Worm (Caenorhabditis elegans) whole organism, L3 larva: ENCODE data around the gene F40A3.7.

Experiments used
- aly-2 ChIP-seq: fragments of 150-350 bp; optimal IDR thresholded peaks from 2 replicates; lab custom pipeline; 2014; ENCODE audit warnings: missing biosample characterization, missing genetic modification characterization
- ama-1 ChIP-seq: fragments of 150-350 bp; optimal IDR thresholded peaks from 2 replicates; lab custom pipeline; 2018
- ceh-16 ChIP-seq: sonication (generic microtip); optimal IDR thresholded peaks from 2 replicates; lab custom pipeline; 2017; ENCODE audit warnings: missing biosample characterization, missing genetic modification characterization
- ceh-82 ChIP-seq: fragments of 150-350 bp; optimal IDR thresholded peaks from 2 replicates; lab custom pipeline; 2014; ENCODE audit warnings: missing biosample characterization, missing genetic modification characterization
- daf-12 ChIP-seq: fragments of 150-350 bp; optimal IDR thresholded peaks from 2 replicates; lab custom pipeline; 2014; ENCODE audit warnings: missing biosample characterization, missing genetic modification reagents, missing genetic modification characterization
- egl-5 ChIP-seq: fragments of 150-350 bp; optimal IDR thresholded peaks from 2 replicates; lab custom pipeline; 2017; ENCODE audit warnings: missing biosample characterization, missing genetic modification reagents, missing genetic modification characterization, inconsistent platforms
- elt-1 ChIP-seq: fragments of 150-350 bp; optimal IDR thresholded peaks from 2 replicates; lab custom pipeline; 2014; ENCODE audit warnings: missing biosample characterization, missing genetic modification characterization
- elt-2 ChIP-seq: sonication (generic microtip); optimal IDR thresholded peaks from 2 replicates; lab custom pipeline; 2016; ENCODE audit warnings: missing genetic modification reagents, mild to moderate bottlenecking, missing genetic modification characterization, missing compliant biosample characterization
- elt-3 ChIP-seq, 3 experiments: fragments of 150-350 bp in 1 of 3; sonication (generic microtip) in 2 of 3; optimal IDR thresholded peaks; 2 replicates in 2 of 3; 4 replicates in 1 of 3; lab custom pipeline; 2014 to 2017; ENCODE audit warnings: missing biosample characterization in 3 of 3, missing genetic modification characterization in 3 of 3
- fkh-2 ChIP-seq: fragments of 150-350 bp; optimal IDR thresholded peaks from 2 replicates; lab custom pipeline; 2014; ENCODE audit warnings: missing biosample characterization, missing genetic modification reagents, missing genetic modification characterization
- fos-1 ChIP-seq: fragments of 150-350 bp; optimal IDR thresholded peaks from 2 replicates; lab custom pipeline; 2014; ENCODE audit warnings: missing biosample characterization, missing genetic modification characterization
- hmg-11 ChIP-seq: sonication (generic microtip); optimal IDR thresholded peaks from 2 replicates; lab custom pipeline; 2016; ENCODE audit warnings: missing genetic modification characterization, missing compliant biosample characterization
- lin-15B ChIP-seq: fragments of 150-350 bp; optimal IDR thresholded peaks from 2 replicates; lab custom pipeline; 2014; ENCODE audit warnings: missing biosample characterization, missing genetic modification characterization
- lin-39 ChIP-seq: fragments of 150-350 bp; optimal IDR thresholded peaks from 2 replicates; lab custom pipeline; 2018; ENCODE audit warnings: missing biosample characterization, missing genetic modification reagents, missing genetic modification characterization
- lsy-12 ChIP-seq: sonication (generic microtip); optimal IDR thresholded peaks from 2 replicates; lab custom pipeline; 2016; ENCODE audit warnings: mild to moderate bottlenecking, missing genetic modification characterization, missing compliant biosample characterization
- mdl-1 ChIP-seq: fragments of 150-350 bp; optimal IDR thresholded peaks from 2 replicates; lab custom pipeline; 2014; ENCODE audit warnings: missing biosample characterization, missing genetic modification characterization
- nfya-1 ChIP-seq: sonication (generic microtip); optimal IDR thresholded peaks from 2 replicates; lab custom pipeline; 2017; ENCODE audit warnings: missing genetic modification characterization, mild to moderate bottlenecking, missing compliant biosample characterization, antibody characterized with exemption, moderate library complexity; ENCODE audit not compliant: insufficient read depth
- nhr-11 ChIP-seq: fragments of 150-350 bp; optimal IDR thresholded peaks from 2 replicates; lab custom pipeline; 2014; ENCODE audit warnings: missing biosample characterization, missing genetic modification characterization
- nhr-12 ChIP-seq: fragments of 150-350 bp; optimal IDR thresholded peaks from 2 replicates; lab custom pipeline; 2014; ENCODE audit warnings: missing biosample characterization, missing genetic modification characterization
- nhr-23 ChIP-seq: fragments of 150-350 bp; optimal IDR thresholded peaks from 2 replicates; lab custom pipeline; 2014; ENCODE audit warnings: missing biosample characterization, missing genetic modification reagents, missing genetic modification characterization
- nhr-237 ChIP-seq: fragments of 150-350 bp; optimal IDR thresholded peaks from 2 replicates; lab custom pipeline; 2014; ENCODE audit warnings: missing biosample characterization, missing genetic modification characterization
- nhr-25 ChIP-seq: sonication (generic microtip); optimal IDR thresholded peaks from 2 replicates; lab custom pipeline; 2017; ENCODE audit warnings: missing biosample characterization, missing genetic modification characterization
- nhr-28 ChIP-seq: fragments of 150-350 bp; optimal IDR thresholded peaks from 2 replicates; lab custom pipeline; 2014; ENCODE audit warnings: missing biosample characterization, missing genetic modification characterization
- nhr-43 ChIP-seq: sonication (generic microtip); optimal IDR thresholded peaks from 2 replicates; lab custom pipeline; 2016; ENCODE audit warnings: mild to moderate bottlenecking, missing genetic modification characterization, missing compliant biosample characterization; ENCODE audit not compliant: poor library complexity, severe bottlenecking
- nhr-67 ChIP-seq: fragments of 150-350 bp; optimal IDR thresholded peaks from 2 replicates; lab custom pipeline; 2014; ENCODE audit warnings: missing biosample characterization, missing genetic modification characterization
- pha-4 ChIP-seq: fragments of 150-350 bp; optimal IDR thresholded peaks from 2 replicates; lab custom pipeline; 2014; ENCODE audit warnings: missing biosample characterization, missing genetic modification reagents, missing genetic modification characterization
- pqm-1 ChIP-seq: fragments of 150-350 bp; optimal IDR thresholded peaks from 2 replicates; lab custom pipeline; 2017; ENCODE audit warnings: missing biosample characterization, missing genetic modification characterization, inconsistent platforms
- sea-2 ChIP-seq: fragments of 150-350 bp; sonication (generic microtip); optimal IDR thresholded peaks from 4 replicates; lab custom pipeline; 2014; ENCODE audit warnings: missing biosample characterization, missing genetic modification reagents, missing genetic modification characterization
- snpc-4 ChIP-seq: fragments of 150-350 bp; optimal IDR thresholded peaks from 2 replicates; lab custom pipeline; 2014; ENCODE audit warnings: missing biosample characterization, missing genetic modification characterization
- tbx-2 ChIP-seq: sonication (generic microtip); optimal IDR thresholded peaks from 2 replicates; lab custom pipeline; 2016; ENCODE audit warnings: mild to moderate bottlenecking, missing genetic modification characterization, missing compliant biosample characterization
- unc-39 ChIP-seq: sonication (generic microtip); optimal IDR thresholded peaks from 4 replicates; lab custom pipeline; 2017; ENCODE audit warnings: missing biosample characterization, missing genetic modification characterization
- unc-62 ChIP-seq: fragments of 150-350 bp; sonication (generic microtip); optimal IDR thresholded peaks from 4 replicates; lab custom pipeline; 2014; ENCODE audit warnings: missing biosample characterization, missing genetic modification reagents, missing genetic modification characterization
- ztf-11 ChIP-seq: fragments of 150-350 bp; optimal IDR thresholded peaks from 2 replicates; lab custom pipeline; 2014; ENCODE audit warnings: missing biosample characterization, missing genetic modification characterization

F40A3.7 gene

DNA sequence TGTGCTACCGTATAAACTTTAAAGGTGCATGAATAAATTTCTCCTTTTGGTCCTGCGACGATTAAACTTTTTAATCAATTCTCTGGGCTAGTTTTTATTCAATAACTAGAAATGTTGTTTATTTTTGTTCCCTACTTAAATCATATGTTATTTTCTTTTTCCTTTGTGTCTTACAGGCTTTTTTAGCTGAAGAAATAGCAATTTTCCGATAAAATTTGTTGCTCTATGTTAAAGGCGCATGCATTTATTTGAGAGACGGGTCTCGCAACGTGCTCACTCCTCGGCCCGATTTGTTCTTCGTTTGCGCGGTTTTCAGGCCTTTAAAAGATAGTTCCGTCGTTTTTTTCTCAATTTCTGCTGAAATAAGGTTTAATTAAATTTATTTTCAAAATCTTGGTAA, 45.8 kb downstream of the F40A3.7 start:
- TF ChIP-seq hmg-11 = peak; percentile 19
- peak; percentile 26 for TF ChIP-seq nfya-1 (tag; lab: Kevin White, UChicago)
- no peak for TF ChIP-seq ceh-82
- peak; percentile 19 for TF ChIP-seq snpc-4
- peak; percentile 14 for TF ChIP-seq lin-15B (tag; lab: Kevin White, UChicago)
- no peak for TF ChIP-seq nhr-11 (tag; lab: Kevin White, UChicago)
- TF ChIP-seq pha-4 (tag; lab: Kevin White, UChicago) = peak; percentile 29
- TF ChIP-seq aly-2 (tag; lab: Kevin White, UChicago) = no peak

- TF ChIP-seq ceh-16 (tag; lab: Kevin White, UChicago) = no peak
- no peak for TF ChIP-seq aly-2 (tag; lab: Kevin White, UChicago)
- TF ChIP-seq unc-62 = no peak
- no peak for TF ChIP-seq ama-1 (lab: Kevin White, UChicago)
- TF ChIP-seq pqm-1 (tag; lab: Kevin White, UChicago) = no peak
- no peak for TF ChIP-seq mdl-1 (tag; lab: Kevin White, UChicago)
- no peak for TF ChIP-seq nhr-43 (tag; lab: Kevin White, UChicago)
- no peak for TF ChIP-seq unc-39 (tag; lab: Kevin White, UChicago)
- TF ChIP-seq nhr-23 = no peak
Observed at ce11 chrV:7852078-7852477, 47.6 kb downstream of the F40A3.7 start.

ce11 chrV:7848251-7848650, 51.4 kb downstream of the F40A3.7 start:
- TF ChIP-seq hmg-11 = peak; percentile 38
- peak; percentile 15 for TF ChIP-seq nhr-23
- TF ChIP-seq elt-2 = peak; percentile 31
- no peak for TF ChIP-seq lin-15B (tag; lab: Kevin White, UChicago)
- peak; percentile 45 for TF ChIP-seq pha-4 (tag; lab: Kevin White, UChicago)
- TF ChIP-seq nhr-67 (tag; lab: Kevin White, UChicago) = no peak
- TF ChIP-seq ama-1 (lab: Kevin White, UChicago) = peak; percentile 8

DNA sequence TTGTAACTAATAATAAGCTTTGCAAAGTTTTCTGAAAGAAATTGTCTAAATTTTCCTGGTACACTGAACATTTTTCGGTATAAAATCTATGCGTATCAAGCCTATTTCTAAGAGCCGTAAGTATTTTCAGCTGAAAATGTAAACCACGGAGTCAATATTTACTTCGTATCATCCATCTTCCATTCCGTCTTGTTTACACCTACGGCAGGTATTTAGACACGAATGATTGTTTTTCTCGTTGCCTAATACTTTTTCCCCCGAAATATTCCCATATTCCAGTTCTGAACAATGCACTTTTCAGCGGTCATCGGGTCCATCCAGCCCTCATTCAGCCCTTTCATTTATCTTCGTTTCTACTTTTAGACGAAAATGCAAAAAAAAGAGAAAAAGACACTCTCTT, 52.0 kb downstream of the F40A3.7 start:
- no peak for TF ChIP-seq unc-39 (tag; lab: Kevin White, UChicago)
- TF ChIP-seq lin-39 (tag; lab: Kevin White, UChicago) = peak; percentile 32
- TF ChIP-seq pha-4 (tag; lab: Kevin White, UChicago) = peak; percentile 88
- TF ChIP-seq daf-12 = no peak
- TF ChIP-seq fkh-2 (tag; lab: Kevin White, UChicago) = no peak

- TF ChIP-seq egl-5 (no peak), aly-2 (tag; lab: Kevin White, UChicago) (no peak), nhr-28 (tag; lab: Kevin White, UChicago) (no peak), nhr-12 (tag; lab: Kevin White, UChicago) (no peak), nfya-1 (tag; lab: Kevin White, UChicago) (no peak), elt-1 (tag; lab: Kevin White, UChicago) (no peak), sea-2 (GFP tag; lab: Kevin White, UChicago) (no peak), hmg-11 (no peak), lsy-12 (tag; lab: Kevin White, UChicago) (no peak), tbx-2 (no peak), fos-1 (tag; lab: Kevin White, UChicago) (no peak), nhr-237 (tag; lab: Kevin White, UChicago) (no peak), nhr-25 (tag; lab: Kevin White, UChicago) (no peak), pha-4 (tag; lab: Kevin White, UChicago) (no peak), ztf-11 (tag; lab: Kevin White, UChicago) (no peak), elt-3 (tag; optimal IDR thresholded peaks at IDR 0.05; lab: Kevin White, UChicago) (no peak)
- TF ChIP-seq, all 47 proteins: peak for 0
Observed at ce11 chrV:7847170-7847569, 52.5 kb downstream of the F40A3.7 start, which contains the start of gene memo-1. memo-1 (minus strand) TSS chrV:7847171.
